Worm (Caenorhabditis elegans) whole organism, young adult: ENCODE results near the gene ulp-4.
A peak's percentile ranks its signal among the peaks of the same experiment; 100 is the strongest.

Experiments used
- C06A6.2 ChIP-seq: fragments of 200-800 bp; sonication (Bioruptor generic); conservative IDR thresholded peaks from 2 replicates; pipeline ENCODE4 v1.3.6; 2022; ENCODE audit warnings: missing genetic modification characterization, missing compliant biosample characterization
- F33H1.4 ChIP-seq: fragments of 200-800 bp; sonication (Bioruptor generic); IDR thresholded peaks from 2 replicates; pipeline ENCODE4 v1.3.6; 2022; ENCODE audit warnings: missing genetic modification reagents, missing genetic modification characterization, missing compliant biosample characterization
- F52B5.7 ChIP-seq: sonication (generic microtip); optimal IDR thresholded peaks from 2 replicates; lab custom pipeline; 2016; ENCODE audit warnings: mild to moderate bottlenecking, missing genetic modification characterization, missing compliant biosample characterization
- F55B11.4 ChIP-seq: sonication (generic microtip); optimal IDR thresholded peaks from 2 replicates; lab custom pipeline; 2016; ENCODE audit warnings: missing compliant biosample characterization, missing genetic modification characterization, borderline replicate concordance; ENCODE audit not compliant: insufficient read depth
- F57A8.1 ChIP-seq: fragments of 200-800 bp; sonication (Bioruptor generic); optimal IDR thresholded peaks from 2 replicates; lab custom pipeline; 2018; ENCODE audit warnings: mild to moderate bottlenecking, missing genetic modification characterization, moderate library complexity, missing compliant biosample characterization
- K12H6.12 ChIP-seq: fragments of 200-800 bp; sonication (Bioruptor generic); optimal IDR thresholded peaks from 2 replicates; lab custom pipeline; 2018; ENCODE audit warnings: mild to moderate bottlenecking, missing genetic modification characterization, missing compliant biosample characterization
- Y95B8A.8 ChIP-seq: fragments of 200-800 bp; sonication (Bioruptor generic); IDR thresholded peaks from 2 replicates; pipeline ENCODE4 v1.3.6; 2022; ENCODE audit warnings: missing genetic modification reagents, missing genetic modification characterization, missing compliant biosample characterization
- ama-1 ChIP-seq, 3 experiments: fragments of 150-350 bp in 1 of 3; sonication (generic microtip) in 2 of 3; optimal IDR thresholded peaks; 2 replicates each; lab custom pipeline; 2014 to 2018; ENCODE audit warnings: missing biosample characterization in 2 of 3, missing genetic modification characterization in 2 of 3, missing genetic modification reagents in 2 of 3
- aptf-2 ChIP-seq: fragments of 200-800 bp; sonication (Bioruptor generic); conservative IDR thresholded peaks from 2 replicates; pipeline ENCODE4 v1.3.6; 2022; ENCODE audit warnings: missing genetic modification reagents, missing genetic modification characterization, missing compliant biosample characterization
- aptf-3 ChIP-seq: fragments of 200-800 bp; sonication (Bioruptor generic); IDR thresholded peaks from 2 replicates; pipeline ENCODE4 v1.3.6; 2022; ENCODE audit warnings: missing genetic modification characterization, missing compliant biosample characterization
- atf-7 ChIP-seq: sonication (generic microtip); optimal IDR thresholded peaks from 2 replicates; lab custom pipeline; 2017; ENCODE audit warnings: mild to moderate bottlenecking, missing genetic modification characterization, missing compliant biosample characterization
- athp-1 ChIP-seq: sonication (generic microtip); optimal IDR thresholded peaks from 2 replicates; lab custom pipeline; 2017; ENCODE audit warnings: mild to moderate bottlenecking, missing genetic modification characterization, missing compliant biosample characterization
- attf-3 ChIP-seq: fragments of 200-800 bp; sonication (Bioruptor generic); conservative IDR thresholded peaks from 2 replicates; pipeline ENCODE4 v1.3.6; 2022; ENCODE audit warnings: missing genetic modification reagents, missing genetic modification characterization, missing compliant biosample characterization
- attf-5 ChIP-seq: fragments of 200-800 bp; sonication (Bioruptor generic); optimal IDR thresholded peaks from 2 replicates; lab custom pipeline; 2018; ENCODE audit warnings: mild to moderate bottlenecking, missing genetic modification characterization, missing compliant biosample characterization
- cebp-1 ChIP-seq, 2 experiments: fragments of 200-800 bp in 1 of 2; sonication (Bioruptor generic) in 1 of 2; sonication (generic microtip) in 1 of 2; IDR thresholded peaks in 1 of 2; optimal IDR thresholded peaks in 1 of 2; 2 replicates each; pipeline versions ENCODE4 v1.3.6 to Lab custom; 2017 to 2022; ENCODE audit warnings: missing compliant biosample characterization in 2 of 2, missing genetic modification characterization in 2 of 2, mild to moderate bottlenecking in 1 of 2, missing genetic modification reagents in 1 of 2, moderate library complexity in 1 of 2
- cebp-2 ChIP-seq: fragments of 200-800 bp; sonication (Bioruptor generic); IDR thresholded peaks from 2 replicates; pipeline ENCODE4 v1.3.6; 2022; ENCODE audit warnings: missing genetic modification characterization, missing compliant biosample characterization
- ceh-100 ChIP-seq: fragments of 200-800 bp; sonication (Bioruptor generic); IDR thresholded peaks from 2 replicates; pipeline ENCODE4 v1.3.6; 2022; ENCODE audit warnings: missing genetic modification reagents, missing genetic modification characterization, missing compliant biosample characterization
- ceh-40 ChIP-seq: fragments of 200-800 bp; sonication (Bioruptor generic); IDR thresholded peaks from 2 replicates; pipeline ENCODE4 v1.3.6; 2022; ENCODE audit warnings: missing genetic modification characterization, missing compliant biosample characterization
- die-1 ChIP-seq: sonication (generic microtip); optimal IDR thresholded peaks from 2 replicates; lab custom pipeline; 2016; ENCODE audit warnings: missing genotype, mild to moderate bottlenecking, missing genetic modification characterization, missing compliant biosample characterization
- dpff-1 ChIP-seq: sonication (generic microtip); optimal IDR thresholded peaks from 2 replicates; lab custom pipeline; 2017; ENCODE audit warnings: mild to moderate bottlenecking, missing genetic modification characterization, missing compliant biosample characterization
- dpl-1 ChIP-seq: fragments of 150-350 bp; optimal IDR thresholded peaks from 2 replicates; lab custom pipeline; 2014; ENCODE audit warnings: missing biosample characterization, missing genetic modification reagents, missing genetic modification characterization
- egl-18 ChIP-seq: fragments of 200-800 bp; sonication (Bioruptor generic); IDR thresholded peaks from 2 replicates; pipeline ENCODE4 v1.3.6; 2022; ENCODE audit warnings: missing genetic modification reagents, missing genetic modification characterization, missing compliant biosample characterization
- fkh-3 ChIP-seq: sonication (generic microtip); optimal IDR thresholded peaks from 2 replicates; lab custom pipeline; 2016; ENCODE audit warnings: mild to moderate bottlenecking, missing genetic modification characterization, missing compliant biosample characterization
- gei-17 ChIP-seq: fragments of 200-800 bp; sonication (Bioruptor generic); optimal IDR thresholded peaks from 2 replicates; lab custom pipeline; 2018; ENCODE audit warnings: mild to moderate bottlenecking, missing genetic modification characterization, missing compliant biosample characterization
- let-607 ChIP-seq, 2 experiments: fragments of 200-800 bp in 1 of 2; sonication (Bioruptor generic) in 1 of 2; sonication (generic microtip) in 1 of 2; optimal IDR thresholded peaks; 2 replicates each; lab custom pipeline; 2016 to 2018; ENCODE audit warnings: mild to moderate bottlenecking in 2 of 2, missing compliant biosample characterization in 2 of 2, missing genetic modification characterization in 2 of 2, moderate library complexity in 2 of 2, missing genotype in 1 of 2
- lin-26 ChIP-seq: fragments of 200-800 bp; sonication (Bioruptor generic); IDR thresholded peaks from 2 replicates; pipeline ENCODE4 v1.3.6; 2022; ENCODE audit warnings: missing genetic modification reagents, missing genetic modification characterization, missing compliant biosample characterization
- lin-35 ChIP-seq, 3 experiments: fragments of 150-350 bp in 2 of 3; sonication (generic microtip) in 1 of 3; optimal IDR thresholded peaks; 2 replicates each; lab custom pipeline; 2014 to 2018; ENCODE audit warnings: missing biosample characterization in 3 of 3, missing genetic modification characterization in 3 of 3, missing genetic modification reagents in 3 of 3
- madf-10 ChIP-seq: sonication (generic microtip); optimal IDR thresholded peaks from 2 replicates; lab custom pipeline; 2016; ENCODE audit warnings: mild to moderate bottlenecking, missing genetic modification characterization, missing compliant biosample characterization
- madf-6 ChIP-seq: fragments of 200-800 bp; sonication (Bioruptor generic); IDR thresholded peaks from 2 replicates; pipeline ENCODE4 v1.3.6; 2022; ENCODE audit warnings: missing genetic modification reagents, missing genetic modification characterization, missing compliant biosample characterization
- madf-8 ChIP-seq: fragments of 200-800 bp; sonication (Bioruptor generic); conservative IDR thresholded peaks from 2 replicates; pipeline ENCODE4 v1.3.6; 2022; ENCODE audit warnings: missing genetic modification reagents, missing genetic modification characterization, missing compliant biosample characterization
- mcd-1 ChIP-seq: fragments of 200-800 bp; sonication (Bioruptor generic); IDR thresholded peaks from 2 replicates; pipeline ENCODE4 v1.3.6; 2022; ENCODE audit warnings: missing genetic modification reagents, missing genetic modification characterization, missing compliant biosample characterization
- mxl-1 ChIP-seq: sonication (generic microtip); optimal IDR thresholded peaks from 2 replicates; lab custom pipeline; 2016; ENCODE audit warnings: missing genetic modification characterization, missing compliant biosample characterization
- nfya-2 ChIP-seq: fragments of 200-800 bp; sonication (Bioruptor generic); IDR thresholded peaks from 2 replicates; pipeline ENCODE4 v1.3.6; 2022; ENCODE audit warnings: missing genetic modification reagents, missing genetic modification characterization, missing compliant biosample characterization
- nhr-80 ChIP-seq: sonication (generic microtip); optimal IDR thresholded peaks from 2 replicates; lab custom pipeline; 2016; ENCODE audit warnings: missing genetic modification characterization, missing compliant biosample characterization
- repo-1 ChIP-seq: sonication (generic microtip); optimal IDR thresholded peaks from 2 replicates; lab custom pipeline; 2017; ENCODE audit warnings: mild to moderate bottlenecking, missing genetic modification characterization, missing compliant biosample characterization
- snpc-1.1 ChIP-seq: sonication (generic microtip); optimal IDR thresholded peaks from 2 replicates; lab custom pipeline; 2017; ENCODE audit warnings: missing genetic modification characterization, mild to moderate bottlenecking, missing compliant biosample characterization, antibody characterized with exemption, moderate library complexity, missing genotype, missing genetic modification reagents; ENCODE audit not compliant: insufficient read depth
- snpc-1.3 ChIP-seq: sonication (generic microtip); optimal IDR thresholded peaks from 2 replicates; lab custom pipeline; 2017; ENCODE audit warnings: missing genetic modification characterization, mild to moderate bottlenecking, missing compliant biosample characterization, antibody characterized with exemption, moderate library complexity, missing genotype, missing genetic modification reagents; ENCODE audit not compliant: insufficient read depth
- snpc-3.4 ChIP-seq: sonication (generic microtip); optimal IDR thresholded peaks from 2 replicates; lab custom pipeline; 2017; ENCODE audit warnings: missing genetic modification characterization, mild to moderate bottlenecking, missing compliant biosample characterization, antibody characterized with exemption, moderate library complexity, missing genotype, missing genetic modification reagents
- somi-1 ChIP-seq: fragments of 200-800 bp; sonication (Bioruptor generic); optimal IDR thresholded peaks from 2 replicates; lab custom pipeline; 2018; ENCODE audit warnings: mild to moderate bottlenecking, missing genetic modification characterization, missing compliant biosample characterization
- sptf-2 ChIP-seq: fragments of 200-800 bp; sonication (Bioruptor generic); optimal IDR thresholded peaks from 2 replicates; lab custom pipeline; 2018; ENCODE audit warnings: mild to moderate bottlenecking, missing genetic modification characterization, missing compliant biosample characterization
- tbp1 ChIP-seq: fragments of 200-800 bp; sonication (Bioruptor generic); optimal IDR thresholded peaks from 2 replicates; lab custom pipeline; 2018; ENCODE audit warnings: mild to moderate bottlenecking, missing genetic modification characterization, missing compliant biosample characterization
- tbx-9 ChIP-seq: sonication (generic microtip); optimal IDR thresholded peaks from 2 replicates; lab custom pipeline; 2016; ENCODE audit warnings: borderline replicate concordance, missing genetic modification characterization, inconsistent platforms, missing compliant biosample characterization
- unc-130 ChIP-seq: sonication (generic microtip); optimal IDR thresholded peaks from 2 replicates; lab custom pipeline; 2016; ENCODE audit warnings: missing genetic modification reagents, missing genetic modification characterization, missing compliant biosample characterization
- unc-62 ChIP-seq: fragments of 150-350 bp; optimal IDR thresholded peaks from 2 replicates; lab custom pipeline; 2014; ENCODE audit warnings: missing biosample characterization, missing genetic modification reagents, missing genetic modification characterization
- zim-3 ChIP-seq: sonication (generic microtip); optimal IDR thresholded peaks from 2 replicates; lab custom pipeline; 2017; ENCODE audit warnings: mild to moderate bottlenecking, missing genetic modification characterization, moderate library complexity, missing compliant biosample characterization
- ztf-18 ChIP-seq: sonication (generic microtip); optimal IDR thresholded peaks from 2 replicates; lab custom pipeline; 2016; ENCODE audit warnings: missing genotype, mild to moderate bottlenecking, missing genetic modification characterization, missing compliant biosample characterization
- ztf-25 ChIP-seq: fragments of 200-800 bp; sonication (Bioruptor generic); IDR thresholded peaks from 2 replicates; pipeline ENCODE4 v1.3.6; 2022; ENCODE audit warnings: missing genetic modification reagents, missing genetic modification characterization, missing compliant biosample characterization
- ztf-3 ChIP-seq: fragments of 200-800 bp; sonication (Bioruptor generic); optimal IDR thresholded peaks from 2 replicates; lab custom pipeline; 2018; ENCODE audit warnings: mild to moderate bottlenecking, missing genetic modification characterization, missing compliant biosample characterization

Gene ulp-4

ce11 chrII:8126132-8126531, 3.6 kb upstream of the ulp-4 start (continued):
- TF ChIP-seq dpl-1 (GFP tag; lab: Kevin White, UChicago): no peak
- no peak for TF ChIP-seq aptf-2
- no peak for TF ChIP-seq F55B11.4 (tag; lab: Kevin White, UChicago)
- peak; percentile 24 for TF ChIP-seq tbp1 (GFP tag; lab: Kevin White, UChicago)
- TF ChIP-seq nfya-2: no peak
- no peak for TF ChIP-seq zim-3 (tag; lab: Kevin White, UChicago)
- TF ChIP-seq attf-5: no peak
- TF ChIP-seq madf-8 (GFP tag; lab: Robert Waterston, UW): no peak
- TF ChIP-seq snpc-1.1 (tag; lab: Kevin White, UChicago): no peak
- TF ChIP-seq let-607 (tag; optimal IDR thresholded peaks at IDR 0.05; lab: Kevin White, UChicago): peak; percentile 4 to 17
- TF ChIP-seq cebp-2 (GFP tag; lab: Robert Waterston, UW): no peak
- no peak for TF ChIP-seq Y95B8A.8 (GFP tag; lab: Robert Waterston, UW)
- TF ChIP-seq mcd-1: peak; percentile 23; the same call in 1 of the 2 replicates
- TF ChIP-seq tbx-9 (tag; lab: Kevin White, UChicago): no peak
- TF ChIP-seq gei-17: no peak
- no peak for TF ChIP-seq egl-18
- peak; percentile 27 for TF ChIP-seq K12H6.12 (tag; lab: Kevin White, UChicago)
- no peak for TF ChIP-seq athp-1 (tag; lab: Kevin White, UChicago)
- no peak for TF ChIP-seq unc-62 (GFP tag; lab: Kevin White, UChicago)
- TF ChIP-seq F52B5.7: no peak
- no peak for TF ChIP-seq repo-1 (tag; lab: Kevin White, UChicago)
- no peak for TF ChIP-seq aptf-3 (GFP tag; lab: Robert Waterston, UW)
- TF ChIP-seq attf-3: no peak
- no peak for TF ChIP-seq lin-26 (GFP tag; lab: Robert Waterston, UW)
- TF ChIP-seq unc-130: no peak
- no peak for TF ChIP-seq ztf-25
- TF ChIP-seq cebp-1 (GFP tag; IDR thresholded peaks at IDR 0.05; lab: Robert Waterston, UW): no peak
- peak; percentile 57 for TF ChIP-seq cebp-1 (tag; optimal IDR thresholded peaks at IDR 0.05; lab: Kevin White, UChicago)
- no peak for TF ChIP-seq somi-1
- TF ChIP-seq atf-7: no peak
- no peak for TF ChIP-seq snpc-1.3 (tag; lab: Kevin White, UChicago)
- no peak for TF ChIP-seq mxl-1 (tag; lab: Kevin White, UChicago)
- no peak for TF ChIP-seq F33H1.4 (GFP tag; lab: Robert Waterston, UW)
- TF ChIP-seq ceh-100 (GFP tag; lab: Robert Waterston, UW): peak; percentile 37; the same call in 1 of the 2 replicates
- no peak for TF ChIP-seq dpff-1 (tag; lab: Kevin White, UChicago)
- no peak for TF ChIP-seq C06A6.2 (GFP tag; lab: Robert Waterston, UW)
- TF ChIP-seq lin-35 (GFP tag; optimal IDR thresholded peaks at IDR 0.05; lab: Kevin White, UChicago): no peak
- no peak for TF ChIP-seq ztf-3
- no peak for TF ChIP-seq madf-6 (GFP tag; lab: Robert Waterston, UW)
- TF ChIP-seq sptf-2 (GFP tag; lab: Kevin White, UChicago): no peak
- no peak for TF ChIP-seq F57A8.1 (GFP tag; lab: Kevin White, UChicago)
- TF ChIP-seq ama-1 (optimal IDR thresholded peaks at IDR 0.05; lab: Kevin White, UChicago): no peak
- TF ChIP-seq ama-1 (GFP tag; optimal IDR thresholded peaks at IDR 0.05; lab: Kevin White, UChicago): no peak
- no peak for TF ChIP-seq die-1
- TF ChIP-seq snpc-3.4: no peak
- TF ChIP-seq nhr-80: peak; percentile 4
- peak; percentile 8 for TF ChIP-seq ztf-18
- TF ChIP-seq madf-10 (tag; lab: Kevin White, UChicago): no peak
- no peak for TF ChIP-seq fkh-3 (tag; lab: Kevin White, UChicago)
- TF ChIP-seq ceh-40: no peak
